Worm (Caenorhabditis elegans) whole organism, young adult: ENCODE measurements around the gene T07A9.14.

ENCODE experiments used
- F39B2.1 ChIP-seq: fragments of 200-800 bp; sonication (Bioruptor generic); IDR thresholded peaks from 2 replicates; pipeline ENCODE4 v1.3.6; 2022; ENCODE audit warnings: missing genetic modification reagents, missing genetic modification characterization, missing compliant biosample characterization
- F57A8.1 ChIP-seq: fragments of 200-800 bp; sonication (Bioruptor generic); optimal IDR thresholded peaks from 2 replicates; lab custom pipeline; 2018; ENCODE audit warnings: mild to moderate bottlenecking, missing genetic modification characterization, moderate library complexity, missing compliant biosample characterization
- T26A5.8 ChIP-seq: sonication (generic microtip); optimal IDR thresholded peaks from 2 replicates; lab custom pipeline; 2016; ENCODE audit warnings: missing genetic modification characterization, missing compliant biosample characterization
- ekl-4 ChIP-seq: fragments of 200-800 bp; sonication (Bioruptor generic); IDR thresholded peaks from 2 replicates; pipeline ENCODE4 v1.3.6; 2022; ENCODE audit warnings: missing genetic modification reagents, missing genetic modification characterization, missing compliant biosample characterization
- somi-1 ChIP-seq: fragments of 200-800 bp; sonication (Bioruptor generic); optimal IDR thresholded peaks from 2 replicates; lab custom pipeline; 2018; ENCODE audit warnings: mild to moderate bottlenecking, missing genetic modification characterization, missing compliant biosample characterization

- TF ChIP-seq F39B2.1 (GFP tag; lab: Robert Waterston, UW) (no peak), somi-1 (GFP tag; lab: Kevin White, UChicago) (no peak), F57A8.1 (GFP tag; lab: Kevin White, UChicago) (no peak), T26A5.8 (tag; lab: Kevin White, UChicago) (no peak), ekl-4 (GFP tag; lab: Robert Waterston, UW) (peak; percentile 68)
Measured at ce11 chrIV:386576-386975, at the start of gene T07A9.14.
